Fruit fly (Drosophila melanogaster): ENCODE measurements around the gene RecQ4.

The RecQ4 gene

dm6 chr3L:8127712-8128210 lies 48.0 kb downstream of the RecQ4 start, which contains the start of the genes Cds and Uba2 (continued):
- TF ChIP-seq pnt (GFP tag; optimal IDR thresholded peaks at IDR 0.05) (peak; percentile 78), MESR4 (GFP tag; optimal IDR thresholded peaks at IDR 0.05) (peak; percentile 95), stc (GFP tag; IDR thresholded peaks at IDR 0.05) (peak; percentile 87), ATbp (GFP tag; optimal IDR thresholded peaks at IDR 0.05) (peak; percentile 85), caup (GFP tag; optimal IDR thresholded peaks at IDR 0.05; ENCODE audit: severe bottlenecking) (peak; percentile 95), CG6654 (GFP tag; optimal IDR thresholded peaks at IDR 0.05) (peak; percentile 74), Asciz (GFP tag; optimal IDR thresholded peaks at IDR 0.05) (peak; percentile 85), toy (GFP tag; IDR thresholded peaks at IDR 0.05) (no peak; the same call in none of the 2 replicates), kah (GFP tag; optimal IDR thresholded peaks at IDR 0.05) (peak; percentile 44), Stat92E (GFP tag; optimal IDR thresholded peaks at IDR 0.05) (peak in 1 of 3 experiments; percentile 61), bowl (GFP tag; IDR thresholded peaks at IDR 0.05) (no peak), sna (GFP tag; IDR thresholded peaks at IDR 0.05; ENCODE audit: partially characterized antibody) (no peak), crol (GFP tag; IDR thresholded peaks at IDR 0.05) (peak; percentile 57), CG17328 (GFP tag; IDR thresholded peaks at IDR 0.05) (peak; percentile 84), YL-1 (GFP tag; optimal IDR thresholded peaks at IDR 0.05) (peak; percentile 95), seq (GFP tag; IDR thresholded peaks at IDR 0.05) (peak; percentile 87), Mrtf (GFP tag; IDR thresholded peaks at IDR 0.05) (peak; percentile 79), grau (tag; optimal IDR thresholded peaks at IDR 0.05) (peak; percentile 94), ftz-f1 (GFP tag; optimal IDR thresholded peaks at IDR 0.05) (peak; percentile 66), CG10565 (GFP tag; optimal IDR thresholded peaks at IDR 0.05) (peak; percentile 19), vvl (GFP tag; IDR thresholded peaks at IDR 0.05) (peak; percentile 90), Tbp (GFP tag; optimal IDR thresholded peaks at IDR 0.05) (no peak), PHDP (tag; optimal IDR thresholded peaks at IDR 0.05) (peak; percentile 95), CG15011 (GFP tag; optimal IDR thresholded peaks at IDR 0.05) (no peak), Myb (GFP tag; optimal IDR thresholded peaks at IDR 0.05) (peak; percentile 19), rib (GFP tag; IDR thresholded peaks at IDR 0.05) (peak; percentile 87), Meics (GFP tag; optimal IDR thresholded peaks at IDR 0.05) (peak; percentile 94), insv (GFP tag; optimal IDR thresholded peaks at IDR 0.05) (peak in 1 of 2 experiments; percentile 93), CG10274 (GFP tag; optimal IDR thresholded peaks at IDR 0.05) (peak; percentile 66), CG1647 (GFP tag; optimal IDR thresholded peaks at IDR 0.05) (peak; percentile 54), CG12942 (GFP tag; optimal IDR thresholded peaks at IDR 0.05) (peak; percentile 94), hth (optimal IDR thresholded peaks at IDR 0.05) (no peak), CG14667 (GFP tag; IDR thresholded peaks at IDR 0.05) (peak; percentile 82), gce (GFP tag; IDR thresholded peaks at IDR 0.05) (0 out of 3 replicates have a peak, but pooled peaks have one; percentile 32), Ets65A (GFP tag) (peak; percentile 97), E2f1 (GFP tag; IDR thresholded peaks at IDR 0.05) (peak; percentile 88), CG13296 (GFP tag; optimal IDR thresholded peaks at IDR 0.05) (peak; percentile 93), sc (optimal IDR thresholded peaks at IDR 0.05) (no peak), sc (GFP tag; optimal IDR thresholded peaks at IDR 0.05) (peak; percentile 85), CG6254 (GFP tag; optimal IDR thresholded peaks at IDR 0.05) (peak; percentile 80), ken (GFP tag; IDR thresholded peaks at IDR 0.05) (peak; percentile 90), dpn (GFP tag; optimal IDR thresholded peaks at IDR 0.05) (peak; percentile 81 to 96), C15 (GFP tag; IDR thresholded peaks at IDR 0.05) (peak; percentile 86), D (optimal IDR thresholded peaks at IDR 0.05) (no peak), D (GFP tag; optimal IDR thresholded peaks at IDR 0.05) (peak; percentile 76), Lpt (GFP tag; optimal IDR thresholded peaks at IDR 0.05) (no peak), CG12769 (tag; optimal IDR thresholded peaks at IDR 0.05) (no peak), usp (GFP tag; optimal IDR thresholded peaks at IDR 0.05) (no peak), CG11456 (GFP tag; IDR thresholded peaks at IDR 0.05) (peak; percentile 91), sens (GFP tag) (peak; percentile 96), hbn (GFP tag; IDR thresholded peaks at IDR 0.05; ENCODE audit: partially characterized antibody) (no peak), trh (GFP tag; optimal IDR thresholded peaks at IDR 0.05) (peak; percentile 71)
